Worm (Caenorhabditis elegans) whole organism, L4 larva: Measurements from ENCODE around the gene Y57E12AL.2.

Source experiments
- arid-1 ChIP-seq: fragments of 200-800 bp; sonication (Bioruptor generic); conservative IDR thresholded peaks from 2 replicates; pipeline ENCODE4 v1.3.6; 2022; ENCODE audit warnings: missing genetic modification reagents, missing genetic modification characterization, missing compliant biosample characterization
- attf-4 ChIP-seq: sonication (generic microtip); optimal IDR thresholded peaks from 3 replicates; lab custom pipeline; 2017; ENCODE audit warnings: missing biosample characterization, missing genetic modification characterization
- dpl-1 ChIP-seq: fragments of 150-350 bp; optimal IDR thresholded peaks from 2 replicates; lab custom pipeline; 2014; ENCODE audit warnings: missing biosample characterization, missing genetic modification reagents, missing genetic modification characterization
- hlh-30 ChIP-seq: sonication (generic microtip); optimal IDR thresholded peaks from 2 replicates; lab custom pipeline; 2017; ENCODE audit warnings: antibody characterized with exemption, mild to moderate bottlenecking, missing genetic modification characterization, missing compliant biosample characterization; ENCODE audit not compliant: insufficient read depth
- lin-13 ChIP-seq: fragments of 150-350 bp; optimal IDR thresholded peaks from 2 replicates; lab custom pipeline; 2014; ENCODE audit warnings: missing biosample characterization, missing genetic modification reagents, missing genetic modification characterization
- lin-15B ChIP-seq: fragments of 150-350 bp; sonication (generic microtip); optimal IDR thresholded peaks from 3 replicates; lab custom pipeline; 2014; ENCODE audit warnings: missing biosample characterization, missing genetic modification characterization
- lin-39 ChIP-seq: fragments of 150-350 bp; optimal IDR thresholded peaks from 2 replicates; lab custom pipeline; 2014; ENCODE audit warnings: missing biosample characterization, missing genetic modification reagents, missing genetic modification characterization
- mes-2 ChIP-seq: sonication (generic microtip); optimal IDR thresholded peaks from 2 replicates; lab custom pipeline; 2016; ENCODE audit warnings: missing genotype, mild to moderate bottlenecking, missing genetic modification characterization, missing compliant biosample characterization; ENCODE audit not compliant: poor library complexity, severe bottlenecking
- sdz-12 ChIP-seq: fragments of 200-800 bp; sonication (Bioruptor generic); optimal IDR thresholded peaks from 2 replicates; lab custom pipeline; 2018; ENCODE audit warnings: mild to moderate bottlenecking, missing genetic modification characterization, missing compliant biosample characterization
- set-16 ChIP-seq: fragments of 200-800 bp; sonication (Bioruptor generic); IDR thresholded peaks from 2 replicates; pipeline ENCODE4 v1.3.6; 2022; ENCODE audit warnings: missing genetic modification reagents, missing genetic modification characterization, missing compliant biosample characterization
- unc-39 ChIP-seq: sonication (generic microtip); optimal IDR thresholded peaks from 2 replicates; lab custom pipeline; 2017; ENCODE audit warnings: missing biosample characterization, missing genetic modification characterization
- zfp-2 ChIP-seq: sonication (generic microtip); optimal IDR thresholded peaks from 2 replicates; lab custom pipeline; 2016; ENCODE audit warnings: mild to moderate bottlenecking, missing genetic modification characterization, missing compliant biosample characterization
- ztf-11 ChIP-seq: fragments of 150-350 bp; optimal IDR thresholded peaks from 2 replicates; lab custom pipeline; 2014; ENCODE audit warnings: missing biosample characterization, missing genetic modification characterization

DNA sequence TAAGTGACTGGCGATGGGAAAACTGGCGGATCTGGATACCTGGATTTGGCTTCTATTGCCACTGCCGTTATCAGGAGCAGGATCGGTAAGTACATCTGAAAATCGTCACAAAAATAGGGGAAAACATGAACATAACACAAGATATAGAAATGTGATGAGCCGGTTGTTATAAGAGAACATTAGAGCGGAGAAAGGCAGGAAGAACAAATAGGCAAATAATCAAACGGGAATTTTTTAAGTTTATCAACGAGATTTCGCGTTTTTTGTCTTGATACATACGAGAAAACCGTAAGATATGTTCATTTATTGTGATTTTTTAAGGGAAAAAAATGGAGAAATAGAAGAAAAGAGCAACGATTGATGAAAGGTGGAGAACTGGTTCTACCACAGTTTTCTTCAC, 7.3 kb downstream of the Y57E12AL.2 start, which contains the start of gene Y57E12AR.1:
- TF ChIP-seq hlh-30 (tag; lab: Kevin White, UChicago) (no peak), unc-39 (tag; lab: Kevin White, UChicago) (no peak), arid-1 (no peak), attf-4 (tag; lab: Kevin White, UChicago) (no peak), zfp-2 (tag; lab: Kevin White, UChicago) (no peak), sdz-12 (GFP tag; lab: Kevin White, UChicago) (no peak), set-16 (GFP tag; lab: Robert Waterston, UW) (no peak), dpl-1 (no peak), mes-2 (tag; lab: Kevin White, UChicago) (no peak), lin-15B (tag; lab: Kevin White, UChicago) (no peak), lin-13 (no peak), lin-39 (tag; lab: Kevin White, UChicago) (no peak), ztf-11 (tag; lab: Kevin White, UChicago) (no peak)
